Fruit fly (Drosophila melanogaster) whole organism, embryonic: ENCODE results near the gene lectin-29Ca.

Experiments
- Atf6 ChIP-seq: fragments of 200-800 bp; sonication (Bioruptor generic); IDR thresholded peaks from 2 replicates; pipeline ENCODE4 v1.3.6; 2022; ENCODE audit warnings: missing biosample characterization, missing genetic modification characterization
- Awh ChIP-seq: fragments of 200-800 bp; sonication (Bioruptor generic); IDR thresholded peaks from 2 replicates; pipeline ENCODE4, ENCODE4 v1.3.6; 2022; ENCODE audit warnings: missing biosample characterization, missing genetic modification characterization
- Bdp1 ChIP-seq: fragments of 200-800 bp; sonication (Bioruptor generic); optimal IDR thresholded peaks from 3 replicates; lab custom pipeline; 2016; ENCODE audit warnings: missing biosample characterization, missing genetic modification characterization
- CG10209 ChIP-seq: fragments of 200-800 bp; sonication (Bioruptor generic); optimal IDR thresholded peaks from 3 replicates; lab custom pipeline; 2017; ENCODE audit warnings: missing biosample characterization, mild to moderate bottlenecking, missing genetic modification characterization, missing genetic modification reagents
- CG1024 ChIP-seq: fragments of 200-800 bp; sonication (Bioruptor generic); IDR thresholded peaks from 2 replicates; pipeline ENCODE4 v1.3.6; 2022; ENCODE audit warnings: missing biosample characterization, missing genetic modification characterization
- CG12299 ChIP-seq: fragments of 200-800 bp; sonication (Bioruptor generic); optimal IDR thresholded peaks from 2 replicates; lab custom pipeline; 2018; ENCODE audit warnings: missing biosample characterization, mild to moderate bottlenecking, missing genetic modification characterization
- CG12391 ChIP-seq: fragments of 200-800 bp; sonication (Bioruptor generic); optimal IDR thresholded peaks from 3 replicates; lab custom pipeline; 2018; ENCODE audit warnings: missing biosample characterization, mild to moderate bottlenecking, missing genetic modification characterization, moderate library complexity
- CG13775 ChIP-seq: fragments of 200-800 bp; sonication (Bioruptor generic); optimal IDR thresholded peaks from 3 replicates; lab custom pipeline; 2017; ENCODE audit warnings: missing biosample characterization, mild to moderate bottlenecking, missing genetic modification characterization
- CG15269 ChIP-seq: fragments of 200-800 bp; sonication (Bioruptor generic); optimal IDR thresholded peaks from 2 replicates; lab custom pipeline; 2018; ENCODE audit warnings: missing biosample characterization, mild to moderate bottlenecking, missing genetic modification characterization, moderate library complexity
- CG17359 ChIP-seq: fragments of 200-800 bp; sonication (Bioruptor generic); optimal IDR thresholded peaks from 3 replicates; lab custom pipeline; 2018; ENCODE audit warnings: missing biosample characterization, mild to moderate bottlenecking, missing genetic modification characterization, moderate library complexity
- CG17385 ChIP-seq: fragments of 200-800 bp; sonication (Bioruptor generic); optimal IDR thresholded peaks from 3 replicates; lab custom pipeline; 2018; ENCODE audit warnings: missing biosample characterization, mild to moderate bottlenecking, missing genetic modification characterization
- CG17802 ChIP-seq: fragments of 200-800 bp; sonication (Bioruptor generic); optimal IDR thresholded peaks from 2 replicates; lab custom pipeline; 2018; ENCODE audit warnings: missing biosample characterization, mild to moderate bottlenecking, missing genetic modification characterization, moderate library complexity
- CG18764 ChIP-seq: fragments of 200-800 bp; sonication (Bioruptor generic); optimal IDR thresholded peaks from 3 replicates; lab custom pipeline; 2016; ENCODE audit warnings: missing biosample characterization, missing genetic modification characterization
- CG2129 ChIP-seq: fragments of 200-800 bp; sonication (Bioruptor generic); IDR thresholded peaks from 2 replicates; pipeline ENCODE4 v1.3.6; 2022; ENCODE audit warnings: missing biosample characterization, missing genetic modification characterization; ENCODE audit not compliant: partially characterized antibody
- CG31365 ChIP-seq: fragments of 200-800 bp; sonication (Bioruptor generic); optimal IDR thresholded peaks from 2 replicates; lab custom pipeline; 2018; ENCODE audit warnings: missing biosample characterization, mild to moderate bottlenecking, missing genetic modification characterization
- CG31388 ChIP-seq: fragments of 200-800 bp; sonication (Bioruptor generic); optimal IDR thresholded peaks from 2 replicates; lab custom pipeline; 2016; ENCODE audit warnings: missing biosample characterization, missing genetic modification characterization
- CG42726 ChIP-seq: fragments of 200-800 bp; sonication (Bioruptor generic); IDR thresholded peaks from 2 replicates; pipeline ENCODE4 v1.3.6; 2022; ENCODE audit warnings: missing biosample characterization, missing genetic modification characterization; ENCODE audit not compliant: partially characterized antibody
- CG4360 ChIP-seq: fragments of 200-800 bp; sonication (Bioruptor generic); IDR thresholded peaks from 2 replicates; pipeline ENCODE4 v1.3.6; 2022; ENCODE audit warnings: missing biosample characterization, missing genetic modification characterization
- CG4707 ChIP-seq: fragments of 200-800 bp; sonication (Bioruptor generic); optimal IDR thresholded peaks from 2 replicates; lab custom pipeline; 2018; ENCODE audit warnings: missing biosample characterization, mild to moderate bottlenecking, missing genetic modification characterization, moderate library complexity
- CG5180 ChIP-seq: fragments of 200-800 bp; sonication (Bioruptor generic); optimal IDR thresholded peaks from 3 replicates; lab custom pipeline; 2017; ENCODE audit warnings: missing biosample characterization, missing genetic modification characterization, mild to moderate bottlenecking, moderate library complexity, missing genetic modification reagents
- CG5953 ChIP-seq: fragments of 200-800 bp; sonication (Bioruptor generic); IDR thresholded peaks from 2 replicates; pipeline ENCODE4 v1.3.6; 2022; ENCODE audit warnings: missing biosample characterization, missing genetic modification characterization
- CG7556 ChIP-seq: fragments of 200-800 bp; sonication (Bioruptor generic); optimal IDR thresholded peaks from 2 replicates; lab custom pipeline; 2017; ENCODE audit warnings: missing biosample characterization, mild to moderate bottlenecking, missing genetic modification characterization
- CG7786 ChIP-seq: fragments of 200-800 bp; sonication (Bioruptor generic); optimal IDR thresholded peaks from 2 replicates; lab custom pipeline; 2016; ENCODE audit warnings: missing biosample characterization, missing genetic modification characterization
- CG8089 ChIP-seq: fragments of 200-800 bp; sonication (Bioruptor generic); optimal IDR thresholded peaks from 3 replicates; lab custom pipeline; 2016; ENCODE audit warnings: missing biosample characterization, missing genetic modification characterization
- CoRest ChIP-seq: fragments of 200-800 bp; sonication (Bioruptor generic); optimal IDR thresholded peaks from 3 replicates; lab custom pipeline; 2018; ENCODE audit warnings: missing biosample characterization, mild to moderate bottlenecking, missing genetic modification characterization, moderate library complexity
- Dll ChIP-seq: fragments of 200-800 bp; sonication (Bioruptor generic); IDR thresholded peaks from 4 replicates; pipeline ENCODE4 v1.3.6; 2022; ENCODE audit warnings: missing biosample characterization, missing genetic modification characterization; ENCODE audit not compliant: partially characterized antibody
- Fer1 ChIP-seq: fragments of 200-800 bp; sonication (Bioruptor generic); optimal IDR thresholded peaks from 2 replicates; lab custom pipeline; 2017; ENCODE audit warnings: missing biosample characterization, mild to moderate bottlenecking, missing genetic modification characterization
- Hmx ChIP-seq: fragments of 200-800 bp; sonication (Bioruptor generic); optimal IDR thresholded peaks from 2 replicates; lab custom pipeline; 2016; ENCODE audit warnings: missing biosample characterization, missing genetic modification characterization
- Jarid2 ChIP-seq: fragments of 200-800 bp; sonication (Bioruptor generic); optimal IDR thresholded peaks from 3 replicates; lab custom pipeline; 2017; ENCODE audit warnings: mild to moderate bottlenecking, missing biosample characterization, missing genetic modification reagents, missing genetic modification characterization
- Kr ChIP-seq: fragments of 200-800 bp; sonication (Bioruptor generic); optimal IDR thresholded peaks from 2 replicates; lab custom pipeline; 2017; ENCODE audit warnings: missing biosample characterization, mild to moderate bottlenecking, missing genetic modification characterization
- Lpt ChIP-seq: fragments of >200 bp; optimal IDR thresholded peaks from 2 replicates; lab custom pipeline; 2018; ENCODE audit warnings: missing biosample characterization, missing genetic modification characterization
- Max ChIP-seq: fragments of 200-800 bp; sonication (Bioruptor generic); optimal IDR thresholded peaks from 2 replicates; lab custom pipeline; 2016; ENCODE audit warnings: missing biosample characterization, mild to moderate bottlenecking, missing genetic modification characterization
- Med ChIP-seq: fragments of 200-800 bp; sonication (Bioruptor generic); peaks from one replicate; lab custom pipeline; 2016; ENCODE audit warnings: missing biosample characterization, missing genetic modification characterization, mild to moderate bottlenecking, inconsistent platforms, moderate library complexity
- Neu2 ChIP-seq: fragments of 200-800 bp; sonication (Bioruptor generic); optimal IDR thresholded peaks from 3 replicates; lab custom pipeline; 2016; ENCODE audit warnings: missing biosample characterization, missing genetic modification characterization, borderline replicate concordance
- Poxn ChIP-seq: fragments of 200-800 bp; sonication (Bioruptor generic); IDR thresholded peaks from 2 replicates; pipeline ENCODE4 v1.3.6; 2022; ENCODE audit warnings: missing biosample characterization, missing genetic modification characterization
- Ravus ChIP-seq: fragments of 200-800 bp; sonication (Bioruptor generic); IDR thresholded peaks from 2 replicates; pipeline ENCODE4 v1.3.6; 2022; ENCODE audit warnings: missing biosample characterization, missing genetic modification characterization
- Tbp ChIP-seq: fragments of >200 bp; optimal IDR thresholded peaks from 2 replicates; lab custom pipeline; 2018; ENCODE audit warnings: missing biosample characterization, missing genetic modification characterization
- Usf ChIP-seq: fragments of 200-800 bp; sonication (Bioruptor generic); optimal IDR thresholded peaks from 2 replicates; lab custom pipeline; 2017; ENCODE audit warnings: missing genotype, missing biosample characterization, missing genetic modification characterization
- YL-1 ChIP-seq: fragments of 200-800 bp; sonication (Bioruptor generic); optimal IDR thresholded peaks from 3 replicates; lab custom pipeline; 2017; ENCODE audit warnings: missing biosample characterization, mild to moderate bottlenecking, missing genetic modification characterization
- ase ChIP-seq: fragments of 200-800 bp; sonication (Bioruptor generic); IDR thresholded peaks from 3 replicates; pipeline ENCODE4 v1.3.6; 2022; ENCODE audit warnings: missing biosample characterization, missing genetic modification characterization
- corto ChIP-seq: fragments of 200-800 bp; sonication (Bioruptor generic); optimal IDR thresholded peaks from 2 replicates; lab custom pipeline; 2016; ENCODE audit warnings: missing biosample characterization, mild to moderate bottlenecking, missing genetic modification characterization, moderate library complexity
- en ChIP-seq: fragments of 200-800 bp; sonication (Bioruptor generic); optimal IDR thresholded peaks from 2 replicates; lab custom pipeline; 2016; ENCODE audit warnings: missing biosample characterization, missing genetic modification characterization
- ham ChIP-seq: fragments of 200-800 bp; sonication (Bioruptor generic); IDR thresholded peaks from 2 replicates; pipeline ENCODE4 v1.3.6; 2022; ENCODE audit warnings: missing biosample characterization, missing genetic modification characterization
- lola ChIP-seq, 3 experiments: fragments of >200 bp in 2 of 3; fragments of 200-800 bp in 1 of 3; sonication (Bioruptor generic) in 1 of 3; optimal IDR thresholded peaks; 2 replicates each; lab custom pipeline; 2017 to 2019; ENCODE audit warnings: missing biosample characterization in 3 of 3, missing genetic modification characterization in 3 of 3, mild to moderate bottlenecking in 1 of 3, moderate library complexity in 1 of 3
- mam ChIP-seq: fragments of 200-800 bp; sonication (Bioruptor generic); optimal IDR thresholded peaks from 3 replicates; lab custom pipeline; 2016; ENCODE audit warnings: missing biosample characterization, missing genetic modification characterization
- pfk ChIP-seq: fragments of 200-800 bp; sonication (Bioruptor generic); optimal IDR thresholded peaks from 2 replicates; lab custom pipeline; 2018; ENCODE audit warnings: missing biosample characterization, mild to moderate bottlenecking, missing genetic modification characterization, moderate library complexity
- pnt ChIP-seq: fragments of 200-800 bp; sonication (Bioruptor generic); optimal IDR thresholded peaks from 3 replicates; lab custom pipeline; 2016; ENCODE audit warnings: missing biosample characterization, missing genetic modification characterization
- psq ChIP-seq: fragments of 200-800 bp; sonication (Bioruptor generic); optimal IDR thresholded peaks from 2 replicates; lab custom pipeline; 2017; ENCODE audit warnings: missing biosample characterization, missing genetic modification characterization
- unpg ChIP-seq: fragments of 200-800 bp; sonication (Bioruptor generic); optimal IDR thresholded peaks from 3 replicates; lab custom pipeline; 2018; ENCODE audit warnings: missing biosample characterization, mild to moderate bottlenecking, missing genetic modification characterization, moderate library complexity
- zf30C ChIP-seq: fragments of 200-800 bp; sonication (Bioruptor generic); optimal IDR thresholded peaks from 3 replicates; lab custom pipeline; 2018; ENCODE audit warnings: missing biosample characterization, mild to moderate bottlenecking, missing genetic modification characterization

Gene lectin-29Ca

DNA sequence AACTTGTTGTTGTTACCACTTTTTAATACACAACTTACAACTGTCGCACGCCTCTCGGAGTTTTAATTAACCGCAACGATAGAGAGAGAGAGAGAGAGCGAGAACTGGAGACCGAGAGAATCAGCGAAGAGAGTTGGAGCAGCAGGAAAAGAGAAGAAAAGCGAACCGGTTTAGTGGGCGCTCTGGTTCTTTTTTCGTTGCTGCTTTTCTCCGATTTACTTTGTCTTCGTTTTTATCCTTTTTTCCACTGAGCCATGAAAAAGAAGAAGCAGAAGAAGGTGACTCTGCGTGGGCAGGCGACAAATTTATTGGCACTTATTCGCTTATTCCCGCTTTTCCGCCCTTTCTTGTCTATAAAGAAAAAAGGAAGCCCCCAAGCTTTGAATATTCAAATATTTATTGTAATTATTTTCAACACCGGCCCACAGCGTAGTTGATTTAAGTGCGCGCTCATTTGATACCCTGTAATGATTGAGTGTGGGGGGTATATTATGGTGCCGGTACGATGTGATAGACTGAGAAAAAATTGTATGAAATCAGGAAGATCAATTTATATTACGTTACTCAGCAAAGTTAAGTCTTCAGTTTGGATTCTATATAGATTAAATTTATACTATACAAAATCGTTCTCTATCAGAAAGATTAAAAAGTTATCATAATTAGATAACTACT lies 26.3 kb upstream of the lectin-29Ca start (continued):
- TF ChIP-seq Fer1 (GFP tag; lab: Kevin White, UChicago) (no peak), CG13775 (GFP tag; lab: Kevin White, UChicago) (no peak), CG4707 (no peak), CG15269 (tag; lab: Kevin White, UChicago) (peak; percentile 8), CG2129 (GFP tag; lab: Robert Waterston, UW) (no peak), Usf (GFP tag; lab: Kevin White, UChicago) (no peak), Poxn (GFP tag; lab: Robert Waterston, UW) (no peak), Jarid2 (no peak), Kr (GFP tag; lab: Kevin White, UChicago) (no peak), en (GFP tag; lab: Kevin White, UChicago) (no peak), CG10209 (GFP tag; lab: Kevin White, UChicago) (no peak), CG1024 (GFP tag; lab: Robert Waterston, UW) (no peak), Med (GFP tag; lab: Kevin White, UChicago) (peak; percentile 62), CG4360 (GFP tag; lab: Robert Waterston, UW) (0 out of 2 replicates have a peak, but pooled peaks have one; percentile 28), CG5953 (GFP tag; lab: Robert Waterston, UW) (no peak), Bdp1 (GFP tag; lab: Kevin White, UChicago) (no peak), mam (no peak), Lpt (no peak), unpg (GFP tag; lab: Kevin White, UChicago) (no peak), Awh (no peak), CG12391 (tag; lab: Kevin White, UChicago) (peak; percentile 24), CG5180 (GFP tag; lab: Kevin White, UChicago) (no peak), Dll (no peak), corto (no peak), CG8089 (GFP tag; lab: Kevin White, UChicago) (no peak), CG18764 (no peak), Ravus (no peak), ham (no peak), Hmx (no peak), pnt (GFP tag; lab: Kevin White, UChicago) (no peak), ase (GFP tag; lab: Robert Waterston, UW) (no peak), YL-1 (GFP tag; lab: Kevin White, UChicago) (no peak), lola (GFP tag; optimal IDR thresholded peaks at IDR 0.05; lab: Kevin White, UChicago) (no peak), CG31365 (tag; lab: Kevin White, UChicago) (no peak), CG17802 (no peak), psq (GFP tag; lab: Kevin White, UChicago) (no peak), Neu2 (GFP tag; lab: Kevin White, UChicago) (no peak), CG17359 (no peak), Max (GFP tag; lab: Kevin White, UChicago) (no peak), Atf6 (GFP tag; lab: Robert Waterston, UW) (no peak), zf30C (no peak), CG7786 (no peak), Tbp (GFP tag; lab: Kevin White, UChicago) (no peak), CG12299 (tag; lab: Kevin White, UChicago) (no peak), CG17385 (GFP tag; lab: Kevin White, UChicago) (no peak), CoRest (tag; lab: Kevin White, UChicago) (peak; percentile 16), pfk (no peak), CG7556 (GFP tag; lab: Kevin White, UChicago) (no peak), CG42726 (GFP tag; lab: Robert Waterston, UW) (no peak), CG31388 (GFP tag; lab: Kevin White, UChicago) (no peak)
